Worm (Caenorhabditis elegans) whole organism, young adult: ENCODE measurements around the gene ZC513.3.

ENCODE experiments used
- B0035.1 ChIP-seq: sonication (generic microtip); optimal IDR thresholded peaks from 2 replicates; lab custom pipeline; 2016; ENCODE audit warnings: missing genetic modification characterization, mild to moderate bottlenecking, missing compliant biosample characterization, missing genotype, missing genetic modification reagents
- F23B12.7 ChIP-seq: sonication (generic microtip); optimal IDR thresholded peaks from 2 replicates; lab custom pipeline; 2017; ENCODE audit warnings: missing genetic modification characterization, mild to moderate bottlenecking, missing compliant biosample characterization, antibody characterized with exemption, moderate library complexity; ENCODE audit not compliant: insufficient read depth
- F37B4.10 ChIP-seq: fragments of 200-800 bp; sonication (Bioruptor generic); IDR thresholded peaks from 2 replicates; pipeline ENCODE4 v1.3.6; 2022; ENCODE audit warnings: missing genetic modification characterization, missing compliant biosample characterization
- K11D2.4 ChIP-seq: fragments of 200-800 bp; sonication (Bioruptor generic); IDR thresholded peaks from 2 replicates; pipeline ENCODE4 v1.3.6; 2022; ENCODE audit warnings: missing genetic modification reagents, missing genetic modification characterization, missing compliant biosample characterization
- ama-1 ChIP-seq, 3 experiments: fragments of 150-350 bp in 1 of 3; sonication (generic microtip) in 2 of 3; optimal IDR thresholded peaks; 2 replicates each; lab custom pipeline; 2014 to 2018; ENCODE audit warnings: missing biosample characterization in 2 of 3, missing genetic modification characterization in 2 of 3, missing genetic modification reagents in 2 of 3
- efl-1 ChIP-seq: fragments of 150-350 bp; optimal IDR thresholded peaks from 2 replicates; lab custom pipeline; 2014; ENCODE audit warnings: missing biosample characterization, missing genetic modification reagents, missing genetic modification characterization
- let-607 ChIP-seq, 2 experiments: fragments of 200-800 bp in 1 of 2; sonication (Bioruptor generic) in 1 of 2; sonication (generic microtip) in 1 of 2; optimal IDR thresholded peaks; 2 replicates each; lab custom pipeline; 2016 to 2018; ENCODE audit warnings: mild to moderate bottlenecking in 2 of 2, missing compliant biosample characterization in 2 of 2, missing genetic modification characterization in 2 of 2, moderate library complexity in 2 of 2, missing genotype in 1 of 2
- madf-6 ChIP-seq: fragments of 200-800 bp; sonication (Bioruptor generic); IDR thresholded peaks from 2 replicates; pipeline ENCODE4 v1.3.6; 2022; ENCODE audit warnings: missing genetic modification reagents, missing genetic modification characterization, missing compliant biosample characterization
- nfya-2 ChIP-seq: fragments of 200-800 bp; sonication (Bioruptor generic); IDR thresholded peaks from 2 replicates; pipeline ENCODE4 v1.3.6; 2022; ENCODE audit warnings: missing genetic modification reagents, missing genetic modification characterization, missing compliant biosample characterization
- pha-4 ChIP-seq: fragments of 150-350 bp; sonication (generic microtip); optimal IDR thresholded peaks from 2 replicates; lab custom pipeline; 2014; ENCODE audit warnings: missing biosample characterization, missing genetic modification reagents, missing genetic modification characterization
- sea-2 ChIP-seq: fragments of 200-800 bp; sonication (Bioruptor generic); IDR thresholded peaks from 2 replicates; pipeline ENCODE4 v1.3.6; 2022; ENCODE audit warnings: missing genetic modification characterization, missing compliant biosample characterization
- tbp1 ChIP-seq: fragments of 200-800 bp; sonication (Bioruptor generic); optimal IDR thresholded peaks from 2 replicates; lab custom pipeline; 2018; ENCODE audit warnings: mild to moderate bottlenecking, missing genetic modification characterization, missing compliant biosample characterization
- unc-62 ChIP-seq: fragments of 150-350 bp; optimal IDR thresholded peaks from 2 replicates; lab custom pipeline; 2014; ENCODE audit warnings: missing biosample characterization, missing genetic modification reagents, missing genetic modification characterization

DNA sequence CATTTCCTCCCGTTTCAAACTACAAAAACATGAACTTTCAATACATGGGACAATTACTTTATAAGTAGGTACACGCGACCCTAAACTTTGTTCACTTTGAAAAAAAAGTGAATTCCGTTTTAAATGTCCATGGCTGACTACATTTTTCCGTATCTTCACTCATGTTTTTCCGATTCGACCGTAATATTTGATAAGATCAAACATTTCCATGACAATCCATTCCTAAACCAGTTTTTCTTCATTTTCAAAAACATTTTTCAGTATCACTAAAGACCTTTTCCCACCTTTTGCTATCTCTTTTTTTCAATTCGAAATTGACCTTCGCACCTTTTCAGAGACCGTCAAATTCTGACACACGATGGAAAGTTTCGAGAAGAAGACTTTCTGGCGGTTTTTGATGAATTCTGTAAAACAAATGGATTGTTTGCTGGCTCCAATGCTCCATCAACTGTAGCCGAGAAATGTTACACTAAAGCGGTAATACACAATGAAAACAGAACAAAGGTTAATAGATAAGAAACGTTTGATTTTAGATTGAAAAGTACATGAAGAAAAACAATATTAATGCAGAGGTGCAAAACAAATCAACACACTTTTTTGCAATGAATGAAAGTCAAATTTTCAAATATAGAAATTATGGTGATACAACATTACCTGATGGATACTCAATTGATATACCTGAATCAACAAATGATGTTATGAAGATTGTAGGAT is 19.2 kb upstream of the ZC513.3 start:
- TF ChIP-seq ama-1 (optimal IDR thresholded peaks at IDR 0.05; lab: Kevin White, UChicago) = no peak
- TF ChIP-seq ama-1 (GFP tag; optimal IDR thresholded peaks at IDR 0.05; lab: Kevin White, UChicago) = no peak
- no peak for TF ChIP-seq K11D2.4 (GFP tag; lab: Robert Waterston, UW)
- TF ChIP-seq F23B12.7 (tag; lab: Kevin White, UChicago) = no peak
- no peak for TF ChIP-seq F37B4.10 (GFP tag; lab: Robert Waterston, UW)
- TF ChIP-seq efl-1 = no peak
- TF ChIP-seq let-607 (tag; optimal IDR thresholded peaks at IDR 0.05; lab: Kevin White, UChicago) = no peak
- no peak for TF ChIP-seq sea-2 (GFP tag; lab: Robert Waterston, UW)
- no peak for TF ChIP-seq pha-4 (tag; lab: Kevin White, UChicago)
- TF ChIP-seq nfya-2 (GFP tag; lab: Robert Waterston, UW) = no peak
- TF ChIP-seq B0035.1 = no peak
- TF ChIP-seq unc-62 (GFP tag; lab: Kevin White, UChicago) = no peak
- no peak for TF ChIP-seq tbp1 (GFP tag; lab: Kevin White, UChicago)
- TF ChIP-seq madf-6 (GFP tag; lab: Robert Waterston, UW) = no peak
